Worm (Caenorhabditis elegans) whole organism, L2 larva: Measurements from ENCODE around the gene ndub-8.

Source experiments
- R02D3.7 ChIP-seq: fragments of 150-350 bp; optimal IDR thresholded peaks from 2 replicates; lab custom pipeline; 2014; ENCODE audit warnings: missing biosample characterization, missing genetic modification characterization
- alr-1 ChIP-seq: fragments of 150-350 bp; optimal IDR thresholded peaks from 2 replicates; lab custom pipeline; 2014; ENCODE audit warnings: missing biosample characterization, missing genetic modification characterization
- ama-1 ChIP-seq: fragments of 150-350 bp; optimal IDR thresholded peaks from 2 replicates; lab custom pipeline; 2018; ENCODE audit warnings: inconsistent platforms
- blmp-1 ChIP-seq: sonication (generic microtip); optimal IDR thresholded peaks from 2 replicates; lab custom pipeline; 2017; ENCODE audit warnings: missing genetic modification characterization, mild to moderate bottlenecking, missing compliant biosample characterization, antibody characterized with exemption, moderate library complexity; ENCODE audit not compliant: insufficient read depth
- egl-27 ChIP-seq: sonication (generic microtip); optimal IDR thresholded peaks from 3 replicates; lab custom pipeline; 2017; ENCODE audit warnings: missing biosample characterization, missing genetic modification reagents, missing genetic modification characterization
- fos-1 ChIP-seq: fragments of 150-350 bp; optimal IDR thresholded peaks from 2 replicates; lab custom pipeline; 2014; ENCODE audit warnings: missing biosample characterization, missing genetic modification characterization
- lin-11 ChIP-seq: fragments of 150-350 bp; sonication (generic microtip); optimal IDR thresholded peaks from 2 replicates; lab custom pipeline; 2014; ENCODE audit warnings: missing biosample characterization, missing genetic modification characterization, inconsistent platforms, mixed read lengths
- lin-39 ChIP-seq: fragments of 150-350 bp; optimal IDR thresholded peaks from 2 replicates; lab custom pipeline; 2014; ENCODE audit warnings: missing biosample characterization, missing genetic modification reagents, missing genetic modification characterization
- mbf-1 ChIP-seq: sonication (generic microtip); optimal IDR thresholded peaks from 2 replicates; lab custom pipeline; 2017; ENCODE audit warnings: missing biosample characterization, missing genetic modification characterization
- nhr-21 ChIP-seq: fragments of 150-350 bp; optimal IDR thresholded peaks from 2 replicates; lab custom pipeline; 2014; ENCODE audit warnings: missing biosample characterization, missing genetic modification characterization
- sem-4 ChIP-seq: fragments of 150-350 bp; optimal IDR thresholded peaks from 2 replicates; lab custom pipeline; 2014; ENCODE audit warnings: missing biosample characterization, missing genetic modification reagents, missing genetic modification characterization
- zag-1 ChIP-seq: fragments of 150-350 bp; optimal IDR thresholded peaks from 2 replicates; lab custom pipeline; 2014; ENCODE audit warnings: missing biosample characterization, missing genetic modification characterization

ndub-8 gene

DNA sequence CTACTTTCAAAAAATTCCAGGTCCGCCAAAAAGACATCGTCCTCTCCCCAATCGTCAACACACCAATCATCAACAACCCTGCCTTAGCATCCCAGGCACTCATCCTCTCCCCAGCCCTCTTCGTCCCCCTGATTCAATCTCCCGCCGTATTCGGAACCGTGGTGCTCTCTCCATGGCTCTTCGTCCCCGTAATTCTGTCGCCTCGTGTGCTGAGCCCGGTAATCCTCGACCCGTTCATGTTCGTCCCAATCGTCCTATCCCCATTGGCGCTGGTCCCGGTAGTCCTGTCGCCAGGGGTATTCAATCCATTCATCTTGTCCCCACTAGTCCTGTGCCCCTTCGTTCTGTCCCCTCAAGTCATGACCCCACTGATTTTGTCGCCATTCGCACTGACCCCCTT lies 46.4 kb downstream of the ndub-8 start:
- TF ChIP-seq lin-39 (tag; lab: Kevin White, UChicago) (no peak), alr-1 (no peak), zag-1 (tag; lab: Kevin White, UChicago) (no peak), blmp-1 (tag; lab: Kevin White, UChicago) (no peak), ama-1 (no peak), lin-11 (no peak), mbf-1 (tag; lab: Kevin White, UChicago) (no peak), egl-27 (tag; lab: Kevin White, UChicago) (no peak)
- TF ChIP-seq, all 48 proteins: peak for 0

DNA sequence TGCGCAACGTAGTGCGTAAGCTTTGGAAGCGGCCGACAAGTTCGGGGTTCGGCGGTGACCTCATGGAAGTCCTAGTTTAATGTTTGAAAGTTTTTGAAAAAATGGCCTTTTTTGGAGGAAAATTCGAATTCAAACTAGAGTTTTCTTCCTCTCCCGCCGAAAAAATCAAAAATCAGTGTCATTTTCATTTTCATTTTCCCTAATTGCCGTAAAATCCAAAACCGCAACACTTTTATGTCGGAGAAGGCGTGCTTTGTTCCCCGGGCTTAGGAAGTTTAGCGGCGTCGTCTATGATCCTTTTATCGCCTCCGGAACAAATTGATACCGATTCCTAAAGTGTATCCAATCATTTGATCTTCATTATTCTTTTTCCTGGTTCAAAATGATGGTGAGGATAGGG lies 52.2 kb downstream of the ndub-8 start, which contains the start of gene mltn-5:
Gene mltn-5, plus strand, starts transcription at position 301 of the 400 bp plus-strand sequence.
- no peak for TF ChIP-seq lin-11
- TF ChIP-seq nhr-21 (tag; lab: Kevin White, UChicago), result no peak
- TF ChIP-seq fos-1 (tag; lab: Kevin White, UChicago), result no peak
- TF ChIP-seq R02D3.7 (tag; lab: Kevin White, UChicago), result no peak
- TF ChIP-seq sem-4 (tag; lab: Kevin White, UChicago), result no peak
- TF ChIP-seq zag-1 (tag; lab: Kevin White, UChicago), result no peak
- TF ChIP-seq, all 48 proteins: peak for 0
